Worm (Caenorhabditis elegans) whole organism, young adult: Measurements from ENCODE around the gene cht-6.

Experiments
- B0035.1 ChIP-seq: sonication (generic microtip); optimal IDR thresholded peaks from 2 replicates; lab custom pipeline; 2016; ENCODE audit warnings: missing genetic modification characterization, mild to moderate bottlenecking, missing compliant biosample characterization, missing genotype, missing genetic modification reagents
- B0336.3 ChIP-seq: fragments of 200-800 bp; sonication (Bioruptor generic); IDR thresholded peaks from 2 replicates; pipeline ENCODE4 v1.3.6; 2022; ENCODE audit warnings: missing genetic modification characterization, missing compliant biosample characterization
- F23B12.7 ChIP-seq: sonication (generic microtip); optimal IDR thresholded peaks from 2 replicates; lab custom pipeline; 2017; ENCODE audit warnings: missing genetic modification characterization, mild to moderate bottlenecking, missing compliant biosample characterization, antibody characterized with exemption, moderate library complexity; ENCODE audit not compliant: insufficient read depth
- F33H1.4 ChIP-seq: fragments of 200-800 bp; sonication (Bioruptor generic); IDR thresholded peaks from 2 replicates; pipeline ENCODE4 v1.3.6; 2022; ENCODE audit warnings: missing genetic modification reagents, missing genetic modification characterization, missing compliant biosample characterization
- F52B5.7 ChIP-seq: sonication (generic microtip); optimal IDR thresholded peaks from 2 replicates; lab custom pipeline; 2016; ENCODE audit warnings: mild to moderate bottlenecking, missing genetic modification characterization, missing compliant biosample characterization
- F57C9.4 ChIP-seq: sonication (generic microtip); optimal IDR thresholded peaks from 2 replicates; lab custom pipeline; 2017; ENCODE audit warnings: mild to moderate bottlenecking, missing genetic modification characterization, missing compliant biosample characterization
- T07F8.4 ChIP-seq: sonication (generic microtip); optimal IDR thresholded peaks from 2 replicates; lab custom pipeline; 2016; ENCODE audit warnings: mild to moderate bottlenecking, missing genetic modification characterization, moderate library complexity, missing compliant biosample characterization
- Y53F4B.3 ChIP-seq: fragments of 200-800 bp; sonication (Bioruptor generic); IDR thresholded peaks from 2 replicates; pipeline ENCODE4 v1.3.6; 2022; ENCODE audit warnings: missing genetic modification reagents, missing genetic modification characterization, missing compliant biosample characterization
- Y67H2A.10 ChIP-seq: fragments of 200-800 bp; sonication (Bioruptor generic); conservative IDR thresholded peaks from 2 replicates; pipeline ENCODE4 v1.3.6; 2022; ENCODE audit warnings: missing genetic modification reagents, missing genetic modification characterization, missing compliant biosample characterization
- Y79H2A.3 ChIP-seq: fragments of 200-800 bp; sonication (Bioruptor generic); conservative IDR thresholded peaks from 2 replicates; pipeline ENCODE4 v1.3.6; 2022; ENCODE audit warnings: missing genetic modification reagents, missing genetic modification characterization, missing compliant biosample characterization
- akir-1 ChIP-seq: fragments of 200-800 bp; sonication (Bioruptor generic); optimal IDR thresholded peaks from 2 replicates; lab custom pipeline; 2018; ENCODE audit warnings: mild to moderate bottlenecking, missing genetic modification characterization, moderate library complexity, missing compliant biosample characterization
- attf-3 ChIP-seq: fragments of 200-800 bp; sonication (Bioruptor generic); conservative IDR thresholded peaks from 2 replicates; pipeline ENCODE4 v1.3.6; 2022; ENCODE audit warnings: missing genetic modification reagents, missing genetic modification characterization, missing compliant biosample characterization
- attf-6 ChIP-seq: fragments of 200-800 bp; sonication (Bioruptor generic); IDR thresholded peaks from 2 replicates; pipeline ENCODE4 v1.3.6; 2022; ENCODE audit warnings: missing genetic modification reagents, missing genetic modification characterization, missing compliant biosample characterization
- bed-1 ChIP-seq: fragments of 200-800 bp; sonication (Bioruptor generic); IDR thresholded peaks from 2 replicates; pipeline ENCODE4 v1.3.6; 2022; ENCODE audit warnings: missing genetic modification reagents, missing genetic modification characterization, missing compliant biosample characterization
- ccch-3 ChIP-seq: fragments of 200-800 bp; sonication (Bioruptor generic); optimal IDR thresholded peaks from 2 replicates; lab custom pipeline; 2018; ENCODE audit warnings: mild to moderate bottlenecking, missing genetic modification characterization, missing compliant biosample characterization
- ceh-100 ChIP-seq: fragments of 200-800 bp; sonication (Bioruptor generic); IDR thresholded peaks from 2 replicates; pipeline ENCODE4 v1.3.6; 2022; ENCODE audit warnings: missing genetic modification reagents, missing genetic modification characterization, missing compliant biosample characterization
- ceh-40 ChIP-seq: fragments of 200-800 bp; sonication (Bioruptor generic); IDR thresholded peaks from 2 replicates; pipeline ENCODE4 v1.3.6; 2022; ENCODE audit warnings: missing genetic modification characterization, missing compliant biosample characterization
- ceh-79 ChIP-seq: sonication (generic microtip); optimal IDR thresholded peaks from 2 replicates; lab custom pipeline; 2017; ENCODE audit warnings: mild to moderate bottlenecking, missing genetic modification characterization, missing compliant biosample characterization
- ceh-91 ChIP-seq: fragments of 200-800 bp; sonication (Bioruptor generic); IDR thresholded peaks from 2 replicates; pipeline ENCODE4 v1.3.6; 2022; ENCODE audit warnings: missing genetic modification reagents, missing genetic modification characterization, missing compliant biosample characterization
- efl-1 ChIP-seq: fragments of 150-350 bp; optimal IDR thresholded peaks from 2 replicates; lab custom pipeline; 2014; ENCODE audit warnings: missing biosample characterization, missing genetic modification reagents, missing genetic modification characterization
- egl-44 ChIP-seq: fragments of 200-800 bp; sonication (Bioruptor generic); IDR thresholded peaks from 2 replicates; pipeline ENCODE4 v1.3.6; 2022; ENCODE audit warnings: missing genetic modification reagents, missing genetic modification characterization, missing compliant biosample characterization
- ekl-4 ChIP-seq: fragments of 200-800 bp; sonication (Bioruptor generic); IDR thresholded peaks from 2 replicates; pipeline ENCODE4 v1.3.6; 2022; ENCODE audit warnings: missing genetic modification reagents, missing genetic modification characterization, missing compliant biosample characterization
- fkh-3 ChIP-seq: sonication (generic microtip); optimal IDR thresholded peaks from 2 replicates; lab custom pipeline; 2016; ENCODE audit warnings: mild to moderate bottlenecking, missing genetic modification characterization, missing compliant biosample characterization
- him-1 ChIP-seq: sonication (generic microtip); optimal IDR thresholded peaks from 2 replicates; lab custom pipeline; 2016; ENCODE audit warnings: missing genotype, missing genetic modification reagents, missing genetic modification characterization, missing compliant biosample characterization
- hrde-1 ChIP-seq: sonication (generic microtip); optimal IDR thresholded peaks from 2 replicates; lab custom pipeline; 2016; ENCODE audit warnings: missing genetic modification characterization, mild to moderate bottlenecking, missing compliant biosample characterization, moderate library complexity, missing genotype, missing genetic modification reagents, borderline replicate concordance
- hsf-1 ChIP-seq: fragments of 200-800 bp; sonication (Bioruptor generic); IDR thresholded peaks from 2 replicates; pipeline ENCODE4 v1.3.6; 2022; ENCODE audit warnings: missing genetic modification reagents, missing genetic modification characterization, missing compliant biosample characterization
- lin-26 ChIP-seq: fragments of 200-800 bp; sonication (Bioruptor generic); IDR thresholded peaks from 2 replicates; pipeline ENCODE4 v1.3.6; 2022; ENCODE audit warnings: missing genetic modification reagents, missing genetic modification characterization, missing compliant biosample characterization
- madf-6 ChIP-seq: fragments of 200-800 bp; sonication (Bioruptor generic); IDR thresholded peaks from 2 replicates; pipeline ENCODE4 v1.3.6; 2022; ENCODE audit warnings: missing genetic modification reagents, missing genetic modification characterization, missing compliant biosample characterization
- mes-4 ChIP-seq: sonication (generic microtip); optimal IDR thresholded peaks from 2 replicates; lab custom pipeline; 2016; ENCODE audit warnings: missing genotype, missing genetic modification characterization, missing compliant biosample characterization
- nhr-80 ChIP-seq: sonication (generic microtip); optimal IDR thresholded peaks from 2 replicates; lab custom pipeline; 2016; ENCODE audit warnings: missing genetic modification characterization, missing compliant biosample characterization
- rcor-1 ChIP-seq: fragments of 200-800 bp; sonication (Bioruptor generic); IDR thresholded peaks from 2 replicates; pipeline ENCODE4 v1.3.6; 2022; ENCODE audit warnings: missing genetic modification reagents, missing genetic modification characterization, missing compliant biosample characterization
- snpc-1.1 ChIP-seq: sonication (generic microtip); optimal IDR thresholded peaks from 2 replicates; lab custom pipeline; 2017; ENCODE audit warnings: missing genetic modification characterization, mild to moderate bottlenecking, missing compliant biosample characterization, antibody characterized with exemption, moderate library complexity, missing genotype, missing genetic modification reagents; ENCODE audit not compliant: insufficient read depth
- snpc-3.4 ChIP-seq: sonication (generic microtip); optimal IDR thresholded peaks from 2 replicates; lab custom pipeline; 2017; ENCODE audit warnings: missing genetic modification characterization, mild to moderate bottlenecking, missing compliant biosample characterization, antibody characterized with exemption, moderate library complexity, missing genotype, missing genetic modification reagents
- snpc-4 ChIP-seq, 5 experiments: fragments of 150-350 bp in 1 of 5; sonication (generic microtip) in 4 of 5; optimal IDR thresholded peaks; 2 replicates each; lab custom pipeline; 2014 to 2018; ENCODE audit warnings: missing genetic modification characterization in 5 of 5, missing biosample characterization in 3 of 5, antibody characterized with exemption in 2 of 5, mild to moderate bottlenecking in 2 of 5, missing compliant biosample characterization in 2 of 5, missing genotype in 2 of 5, moderate library complexity in 2 of 5, missing genetic modification reagents in 1 of 5
- tbp1 ChIP-seq: fragments of 200-800 bp; sonication (Bioruptor generic); optimal IDR thresholded peaks from 2 replicates; lab custom pipeline; 2018; ENCODE audit warnings: mild to moderate bottlenecking, missing genetic modification characterization, missing compliant biosample characterization
- ztf-22 ChIP-seq: fragments of 200-800 bp; sonication (Bioruptor generic); optimal IDR thresholded peaks from 2 replicates; lab custom pipeline; 2018; ENCODE audit warnings: mild to moderate bottlenecking, missing genetic modification characterization, moderate library complexity, missing compliant biosample characterization

cht-6 gene

ce11 chrV:6450129-6451011, 35.6 kb downstream of the cht-6 start, which contains the start of gene acl-8 (continued):
- TF ChIP-seq snpc-4 (GFP tag; optimal IDR thresholded peaks at IDR 0.05; lab: Kevin White, UChicago): no peak
- no peak for TF ChIP-seq snpc-4 (tag; optimal IDR thresholded peaks at IDR 0.05; lab: Kevin White, UChicago)

ce11 chrV:6453122-6453521, 38.3 kb downstream of the cht-6 start, which contains the start of gene acl-9:
Gene acl-9 (plus strand): TSS chrV:6453226.
- TF ChIP-seq snpc-3.4 (no peak), ccch-3 (GFP tag; lab: Kevin White, UChicago) (no peak), ceh-40 (no peak), F57C9.4 (tag; lab: Kevin White, UChicago) (no peak), ztf-22 (no peak), ceh-79 (tag; lab: Kevin White, UChicago) (peak; percentile 25), hrde-1 (no peak), attf-3 (GFP tag; lab: Robert Waterston, UW) (no peak), efl-1 (no peak), tbp1 (GFP tag; lab: Kevin White, UChicago) (no peak), attf-6 (GFP tag; lab: Robert Waterston, UW) (no peak), F33H1.4 (no peak), madf-6 (GFP tag; lab: Robert Waterston, UW) (peak; percentile 53), ceh-91 (no peak), B0336.3 (GFP tag; lab: Robert Waterston, UW) (peak; percentile 35; the same call in 1 of the 2 replicates), Y53F4B.3 (GFP tag; lab: Robert Waterston, UW) (no peak), akir-1 (no peak), snpc-1.1 (tag; lab: Kevin White, UChicago) (no peak), fkh-3 (tag; lab: Kevin White, UChicago) (no peak), Y67H2A.10 (GFP tag; lab: Robert Waterston, UW) (no peak), ceh-100 (GFP tag; lab: Robert Waterston, UW) (no peak), rcor-1 (GFP tag; lab: Robert Waterston, UW) (0 out of 2 replicates have a peak, but pooled peaks have one; percentile 7), ekl-4 (GFP tag; lab: Robert Waterston, UW) (0 out of 2 replicates have a peak, but pooled peaks have one; percentile 11), lin-26 (no peak), mes-4 (tag; lab: Kevin White, UChicago) (no peak), Y79H2A.3 (GFP tag; lab: Robert Waterston, UW) (no peak)

ce11 chrV:6456903-6457302, 42.1 kb downstream of the cht-6 start:
- TF ChIP-seq hsf-1 (GFP tag; lab: Robert Waterston, UW) (no peak), nhr-80 (tag; lab: Kevin White, UChicago) (no peak), F23B12.7 (tag; lab: Kevin White, UChicago) (no peak), him-1 (tag; lab: Kevin White, UChicago) (no peak), F52B5.7 (no peak), T07F8.4 (no peak), bed-1 (GFP tag; lab: Robert Waterston, UW) (no peak), egl-44 (no peak), B0035.1 (tag; lab: Kevin White, UChicago) (no peak)
- TF ChIP-seq, all 124 proteins: peak for 0
